Worm (Caenorhabditis elegans) whole organism, L1 larva: Measurements from ENCODE around the gene K10D11.4.
A peak's percentile ranks its signal among the peaks of the same experiment; 100 is the strongest.

Source experiments
- C04F5.9 ChIP-seq: sonication (generic microtip); optimal IDR thresholded peaks from 2 replicates; lab custom pipeline; 2016; ENCODE audit warnings: missing genetic modification characterization, missing compliant biosample characterization
- F16B12.6 ChIP-seq: fragments of 150-350 bp; optimal IDR thresholded peaks from 2 replicates; lab custom pipeline; 2014; ENCODE audit warnings: missing biosample characterization, missing genetic modification characterization
- aha-1 ChIP-seq: fragments of 150-350 bp; optimal IDR thresholded peaks from 2 replicates; lab custom pipeline; 2014; ENCODE audit warnings: missing biosample characterization, missing genetic modification characterization
- aly-2 ChIP-seq: fragments of 150-350 bp; optimal IDR thresholded peaks from 2 replicates; lab custom pipeline; 2014; ENCODE audit warnings: missing biosample characterization, missing genetic modification characterization
- blmp-1 ChIP-seq: fragments of 150-350 bp; optimal IDR thresholded peaks from 2 replicates; lab custom pipeline; 2014; ENCODE audit warnings: missing biosample characterization, missing genetic modification characterization
- ceh-63 ChIP-seq: fragments of 200-800 bp; sonication (Bioruptor generic); optimal IDR thresholded peaks from 2 replicates; lab custom pipeline; 2018; ENCODE audit warnings: mild to moderate bottlenecking, missing genetic modification characterization, missing compliant biosample characterization
- ceh-8 ChIP-seq: fragments of 200-800 bp; sonication (Bioruptor generic); optimal IDR thresholded peaks from 2 replicates; lab custom pipeline; 2018; ENCODE audit warnings: mild to moderate bottlenecking, missing genetic modification characterization, moderate library complexity, missing compliant biosample characterization
- ceh-90 ChIP-seq: sonication (generic microtip); optimal IDR thresholded peaks from 2 replicates; lab custom pipeline; 2016; ENCODE audit warnings: missing genetic modification characterization, missing compliant biosample characterization
- dpl-1 ChIP-seq, 3 experiments: fragments of 150-350 bp in 2 of 3; sonication (generic microtip) in 1 of 3; optimal IDR thresholded peaks; 2 replicates each; lab custom pipeline; 2014 to 2017; ENCODE audit warnings: missing biosample characterization in 3 of 3, missing genetic modification characterization in 3 of 3, missing genetic modification reagents in 3 of 3
- efl-1 ChIP-seq, 4 experiments: fragments of 150-350 bp; optimal IDR thresholded peaks in 3 of 4; peaks in 1 of 4; 1 replicate in 1 of 4; 2 replicates in 3 of 4; lab custom pipeline; 2014; ENCODE audit warnings: missing biosample characterization in 2 of 4, missing genetic modification characterization in 2 of 4, missing genetic modification reagents in 2 of 4
- egl-27 ChIP-seq, 2 experiments: fragments of 150-350 bp in 1 of 2; sonication (generic microtip); optimal IDR thresholded peaks; 3 replicates each; lab custom pipeline; 2017 to 2018; ENCODE audit warnings: missing biosample characterization in 2 of 2, missing genetic modification characterization in 2 of 2, missing genetic modification reagents in 2 of 2
- elt-2 ChIP-seq: sonication (generic microtip); optimal IDR thresholded peaks from 2 replicates; lab custom pipeline; 2016; ENCODE audit warnings: missing genetic modification characterization, mild to moderate bottlenecking, inconsistent platforms, missing compliant biosample characterization, missing genetic modification reagents
- fkh-10 ChIP-seq: sonication (generic microtip); optimal IDR thresholded peaks from 2 replicates; lab custom pipeline; 2017; ENCODE audit warnings: missing biosample characterization, missing genetic modification reagents, missing genetic modification characterization
- fkh-4 ChIP-seq: sonication (generic microtip); optimal IDR thresholded peaks from 2 replicates; lab custom pipeline; 2016; ENCODE audit warnings: missing compliant biosample characterization, missing genetic modification characterization, borderline replicate concordance
- fos-1 ChIP-seq: fragments of 150-350 bp; optimal IDR thresholded peaks from 2 replicates; lab custom pipeline; 2014; ENCODE audit warnings: missing biosample characterization, missing genetic modification characterization
- grh-1 ChIP-seq: fragments of 200-800 bp; sonication (Bioruptor generic); IDR thresholded peaks from 2 replicates; pipeline ENCODE4 v1.3.6; 2022; ENCODE audit warnings: missing genetic modification reagents, missing genetic modification characterization, missing compliant biosample characterization
- hpl-2 ChIP-seq: fragments of 150-350 bp; optimal IDR thresholded peaks from 2 replicates; lab custom pipeline; 2014; ENCODE audit warnings: missing biosample characterization, missing genetic modification reagents, missing genetic modification characterization
- irx-1 ChIP-seq: sonication (generic microtip); optimal IDR thresholded peaks from 2 replicates; lab custom pipeline; 2016; ENCODE audit warnings: missing genetic modification characterization, missing compliant biosample characterization
- lin-13 ChIP-seq: fragments of 150-350 bp; optimal IDR thresholded peaks from 2 replicates; lab custom pipeline; 2014; ENCODE audit warnings: missing biosample characterization, missing genetic modification reagents, missing genetic modification characterization
- lin-14 ChIP-seq: fragments of 200-800 bp; sonication (Bioruptor generic); optimal IDR thresholded peaks from 2 replicates; lab custom pipeline; 2018; ENCODE audit warnings: mild to moderate bottlenecking, missing genetic modification characterization, moderate library complexity, missing compliant biosample characterization
- lin-15B ChIP-seq: fragments of 150-350 bp; sonication (generic microtip); optimal IDR thresholded peaks from 3 replicates; lab custom pipeline; 2014; ENCODE audit warnings: missing biosample characterization, missing genetic modification characterization
- lin-35 ChIP-seq, 2 experiments: fragments of 150-350 bp; optimal IDR thresholded peaks; 2 replicates each; lab custom pipeline; 2014; ENCODE audit warnings: missing biosample characterization in 2 of 2, missing genetic modification characterization in 2 of 2, missing genetic modification reagents in 2 of 2
- lin-39 ChIP-seq: fragments of 150-350 bp; optimal IDR thresholded peaks from 2 replicates; lab custom pipeline; 2014; ENCODE audit warnings: missing biosample characterization, missing genetic modification reagents, missing genetic modification characterization
- mep-1 ChIP-seq: fragments of 150-350 bp; optimal IDR thresholded peaks from 2 replicates; lab custom pipeline; 2014; ENCODE audit warnings: missing biosample characterization, missing genetic modification characterization
- nhr-11 ChIP-seq: fragments of 150-350 bp; optimal IDR thresholded peaks from 2 replicates; lab custom pipeline; 2014; ENCODE audit warnings: missing biosample characterization, missing genetic modification characterization
- nhr-12 ChIP-seq: sonication (generic microtip); optimal IDR thresholded peaks from 2 replicates; lab custom pipeline; 2017; ENCODE audit warnings: missing biosample characterization, missing genetic modification characterization
- nhr-28 ChIP-seq: fragments of 150-350 bp; optimal IDR thresholded peaks from 2 replicates; lab custom pipeline; 2014; ENCODE audit warnings: missing biosample characterization, missing genetic modification characterization
- nhr-77 ChIP-seq: fragments of 150-350 bp; optimal IDR thresholded peaks from 2 replicates; lab custom pipeline; 2014; ENCODE audit warnings: missing biosample characterization, missing genetic modification characterization
- nhr-90 ChIP-seq: sonication (generic microtip); optimal IDR thresholded peaks from 2 replicates; lab custom pipeline; 2016; ENCODE audit warnings: mild to moderate bottlenecking, missing genetic modification characterization, missing compliant biosample characterization; ENCODE audit not compliant: poor library complexity
- pag-3 ChIP-seq: sonication (generic microtip); optimal IDR thresholded peaks from 2 replicates; lab custom pipeline; 2017; ENCODE audit warnings: missing genetic modification characterization, mild to moderate bottlenecking, missing compliant biosample characterization, antibody characterized with exemption, borderline replicate concordance; ENCODE audit not compliant: insufficient read depth
- pax-3 ChIP-seq: fragments of 200-800 bp; sonication (Bioruptor generic); optimal IDR thresholded peaks from 2 replicates; lab custom pipeline; 2018; ENCODE audit warnings: mild to moderate bottlenecking, missing genetic modification characterization, moderate library complexity, missing compliant biosample characterization
- pqm-1 ChIP-seq: sonication (generic microtip); optimal IDR thresholded peaks from 3 replicates; lab custom pipeline; 2017; ENCODE audit warnings: missing biosample characterization, missing genetic modification characterization
- rnt-1 ChIP-seq: sonication (generic microtip); optimal IDR thresholded peaks from 2 replicates; lab custom pipeline; 2016; ENCODE audit warnings: mild to moderate bottlenecking, missing genetic modification characterization, moderate library complexity, missing compliant biosample characterization
- snpc-4 ChIP-seq: fragments of 150-350 bp; optimal IDR thresholded peaks from 2 replicates; lab custom pipeline; 2014; ENCODE audit warnings: missing biosample characterization, missing genetic modification characterization
- snu-23 ChIP-seq: sonication (generic microtip); optimal IDR thresholded peaks from 2 replicates; lab custom pipeline; 2016; ENCODE audit warnings: missing genetic modification characterization, missing compliant biosample characterization
- sox-4 ChIP-seq: sonication (generic microtip); optimal IDR thresholded peaks from 2 replicates; lab custom pipeline; 2016; ENCODE audit warnings: missing genetic modification characterization, missing compliant biosample characterization
- tbx-2 ChIP-seq: sonication (generic microtip); optimal IDR thresholded peaks from 2 replicates; lab custom pipeline; 2016; ENCODE audit warnings: missing genetic modification characterization, missing compliant biosample characterization
- unc-130 ChIP-seq: fragments of 150-350 bp; optimal IDR thresholded peaks from 2 replicates; lab custom pipeline; 2017; ENCODE audit warnings: missing biosample characterization, missing genetic modification characterization, inconsistent platforms
- unc-30 ChIP-seq: sonication (generic microtip); optimal IDR thresholded peaks from 2 replicates; lab custom pipeline; 2017; ENCODE audit warnings: missing biosample characterization, missing genetic modification characterization
- unc-62 ChIP-seq: fragments of 150-350 bp; optimal IDR thresholded peaks from 2 replicates; lab custom pipeline; 2014; ENCODE audit warnings: missing biosample characterization, missing genetic modification reagents, missing genetic modification characterization
- unc-98 ChIP-seq: fragments of 200-800 bp; sonication (Bioruptor generic); IDR thresholded peaks from 2 replicates; pipeline ENCODE4 v1.3.6; 2022; ENCODE audit warnings: missing genetic modification characterization, missing compliant biosample characterization
- zip-4 ChIP-seq: fragments of 200-800 bp; sonication (Bioruptor generic); optimal IDR thresholded peaks from 2 replicates; lab custom pipeline; 2018; ENCODE audit warnings: mild to moderate bottlenecking, missing genetic modification characterization, moderate library complexity, missing compliant biosample characterization
- ztf-11 ChIP-seq, 2 experiments: sonication (generic microtip); optimal IDR thresholded peaks; 2 replicates each; lab custom pipeline; 2016 to 2017; ENCODE audit warnings: missing genetic modification characterization in 2 of 2, missing biosample characterization in 1 of 2, missing compliant biosample characterization in 1 of 2

K10D11.4 gene

DNA sequence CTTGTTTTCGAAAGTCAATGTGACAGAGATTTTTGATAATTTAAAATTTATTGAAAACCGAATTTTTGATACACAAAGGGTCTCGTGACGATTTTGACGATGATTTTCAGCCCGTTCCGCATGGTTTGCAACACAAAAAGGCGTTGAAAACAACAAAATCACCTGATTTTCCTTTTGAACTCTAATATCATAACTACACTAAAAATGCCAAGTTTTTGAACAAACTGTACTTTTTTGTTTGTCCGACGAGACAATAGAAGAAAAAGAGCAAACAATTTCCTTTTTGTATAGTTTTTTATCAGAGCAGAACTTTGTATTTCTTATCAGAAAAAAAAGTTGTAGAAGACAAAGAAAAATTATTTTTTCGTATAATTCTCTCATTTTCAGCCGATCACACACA lies 37.9 kb upstream of the K10D11.4 start:
- TF ChIP-seq lin-35 (GFP tag; optimal IDR thresholded peaks at IDR 0.05; lab: Kevin White, UChicago) = peak in 1 of 2 experiments; percentile 24
- TF ChIP-seq fkh-4 (tag; lab: Kevin White, UChicago) = no peak
- TF ChIP-seq unc-62 (GFP tag; lab: Kevin White, UChicago) = no peak
- TF ChIP-seq lin-15B (tag; lab: Kevin White, UChicago) = no peak
- TF ChIP-seq unc-30 = no peak
- TF ChIP-seq efl-1 (optimal IDR thresholded peaks at IDR 0.05; lab: Kevin White, UChicago) = no peak
- peak in 1 of 2 experiments; percentile 77 for TF ChIP-seq efl-1 (GFP tag; optimal IDR thresholded peaks at IDR 0.05 in 1 of 2; lab: Kevin White, UChicago)
- TF ChIP-seq zip-4 (GFP tag; lab: Kevin White, UChicago) = no peak
- no peak for TF ChIP-seq nhr-11 (tag; lab: Kevin White, UChicago)
- no peak for TF ChIP-seq C04F5.9
- no peak for TF ChIP-seq unc-130 (tag; lab: Kevin White, UChicago)
- peak; percentile 8 for TF ChIP-seq elt-2
- no peak for TF ChIP-seq ceh-90

DNA sequence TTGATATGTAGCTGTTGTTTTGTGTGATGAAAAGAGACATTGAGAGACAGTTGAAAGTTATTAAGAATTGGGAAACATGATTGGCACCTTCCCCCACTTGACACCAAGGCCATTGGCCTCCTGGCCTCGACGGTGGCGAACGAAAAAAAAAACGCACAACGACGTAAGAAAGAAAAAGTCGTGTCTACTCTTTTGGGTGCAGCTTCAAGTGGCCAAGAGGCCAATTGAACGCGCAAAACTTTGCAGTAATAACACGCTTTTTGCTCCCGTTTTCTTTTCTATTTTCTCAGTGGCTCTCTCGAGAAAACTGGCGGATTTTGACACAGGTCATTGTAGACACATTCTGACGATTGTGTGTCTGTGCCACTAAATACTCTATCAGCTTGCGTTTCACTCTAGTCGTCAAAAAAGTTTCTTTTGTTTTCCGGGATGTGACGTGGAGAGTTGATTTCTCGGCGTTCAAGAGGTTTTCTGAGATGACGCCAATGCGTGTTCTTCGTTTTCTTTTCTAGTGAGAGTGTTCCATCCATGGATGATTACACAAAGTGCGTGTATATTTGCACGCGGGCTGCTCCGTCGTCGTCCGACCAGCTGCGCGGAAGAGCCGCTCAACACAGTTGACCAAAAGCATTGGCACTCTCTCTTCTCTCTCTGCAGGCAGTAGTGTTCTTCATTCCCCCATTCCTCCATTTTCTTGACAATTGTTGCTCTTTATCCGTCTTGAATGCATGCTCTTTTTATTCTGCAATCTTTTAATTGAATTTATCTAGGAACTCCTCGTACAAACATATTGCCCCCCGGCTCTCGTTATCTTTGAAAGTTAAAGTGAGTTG lies 36.4 kb upstream of the K10D11.4 start:
- TF ChIP-seq snpc-4 (tag; lab: Kevin White, UChicago) = no peak
- TF ChIP-seq efl-1 (optimal IDR thresholded peaks at IDR 0.05; lab: Kevin White, UChicago) = no peak
- TF ChIP-seq efl-1 (GFP tag; optimal IDR thresholded peaks at IDR 0.05 in 1 of 2; lab: Kevin White, UChicago) = peak in 1 of 2 experiments; percentile 55

DNA sequence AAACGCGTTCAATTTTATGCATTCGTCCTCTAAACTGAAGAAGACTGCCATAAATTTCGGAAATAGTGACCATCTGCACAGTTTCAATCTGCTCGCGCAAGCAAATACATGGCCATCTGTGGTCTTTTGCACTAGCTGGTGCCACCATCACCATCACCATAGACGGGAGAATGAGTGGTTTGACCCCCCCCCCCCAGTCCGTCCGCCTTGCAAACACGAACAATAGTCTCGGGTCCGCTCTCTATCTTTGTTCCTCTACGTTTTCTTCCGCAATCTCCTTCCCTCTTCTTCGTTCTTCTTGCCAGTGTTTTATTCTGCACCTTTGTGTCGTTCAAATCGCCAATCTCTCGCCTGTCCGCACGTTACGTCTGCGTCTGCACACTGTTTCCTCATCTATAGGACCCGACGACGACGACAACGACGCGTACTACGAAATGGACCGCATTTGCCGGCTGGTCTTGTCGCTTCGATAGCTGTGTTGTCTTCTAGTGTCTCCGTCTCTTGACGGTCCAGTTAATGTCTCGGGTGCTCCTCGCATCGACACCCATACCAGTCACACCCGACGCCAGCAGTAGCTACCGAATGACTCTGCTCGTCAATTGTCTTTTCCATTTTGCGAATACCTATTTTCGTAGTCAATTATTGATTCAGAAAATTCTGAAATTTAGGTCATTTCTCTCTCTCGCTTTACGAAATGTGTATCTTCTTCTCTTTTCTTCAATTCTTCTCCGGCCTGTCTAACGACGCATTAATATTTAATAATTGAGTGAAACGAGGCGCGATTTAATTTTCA lies 35.6 kb upstream of the K10D11.4 start:
- no peak for TF ChIP-seq lin-13 (GFP tag; lab: Kevin White, UChicago)
- no peak for TF ChIP-seq unc-98 (GFP tag; lab: Robert Waterston, UW)
- no peak for TF ChIP-seq hpl-2 (GFP tag; lab: Kevin White, UChicago)
- TF ChIP-seq fkh-4 (tag; lab: Kevin White, UChicago) = no peak
- TF ChIP-seq snu-23 (GFP tag; lab: Kevin White, UChicago) = peak; percentile 21
- no peak for TF ChIP-seq ceh-8 (GFP tag; lab: Kevin White, UChicago)
- TF ChIP-seq elt-2 = no peak
- TF ChIP-seq ztf-11 (tag; optimal IDR thresholded peaks at IDR 0.05; lab: Kevin White, UChicago) = peak in 1 of 2 experiments; percentile 17
- TF ChIP-seq fos-1 (tag; lab: Kevin White, UChicago) = no peak
- no peak for TF ChIP-seq pag-3 (tag; lab: Kevin White, UChicago)
- TF ChIP-seq irx-1 (tag; lab: Kevin White, UChicago) = no peak
- peak; percentile 32 for TF ChIP-seq blmp-1 (tag; lab: Kevin White, UChicago)
- TF ChIP-seq F16B12.6 (tag; lab: Kevin White, UChicago) = no peak
- TF ChIP-seq nhr-90 (tag; lab: Kevin White, UChicago) = no peak
- no peak for TF ChIP-seq grh-1 (GFP tag; lab: Robert Waterston, UW)
- TF ChIP-seq efl-1 (optimal IDR thresholded peaks at IDR 0.05; lab: Kevin White, UChicago) = peak in 1 of 2 experiments; percentile 3
- peak in 1 of 2 experiments; percentile 77 for TF ChIP-seq efl-1 (GFP tag; optimal IDR thresholded peaks at IDR 0.05 in 1 of 2; lab: Kevin White, UChicago)
- no peak for TF ChIP-seq pax-3
- TF ChIP-seq egl-27 (tag; optimal IDR thresholded peaks at IDR 0.05; lab: Kevin White, UChicago) = no peak
- TF ChIP-seq lin-15B (tag; lab: Kevin White, UChicago) = no peak
- TF ChIP-seq nhr-11 (tag; lab: Kevin White, UChicago) = no peak
- TF ChIP-seq zip-4 (GFP tag; lab: Kevin White, UChicago) = no peak
- no peak for TF ChIP-seq aha-1 (tag; lab: Kevin White, UChicago)
- no peak for TF ChIP-seq ceh-90
- no peak for TF ChIP-seq tbx-2 (tag; lab: Kevin White, UChicago)
- TF ChIP-seq nhr-28 (tag; lab: Kevin White, UChicago) = no peak
- no peak for TF ChIP-seq nhr-12 (tag; lab: Kevin White, UChicago)
- no peak for TF ChIP-seq ceh-63 (GFP tag; lab: Kevin White, UChicago)
- peak; percentile 82 for TF ChIP-seq lin-14 (GFP tag; lab: Kevin White, UChicago)
- peak; percentile 21 for TF ChIP-seq rnt-1
- no peak for TF ChIP-seq lin-39 (tag; lab: Kevin White, UChicago)
- no peak for TF ChIP-seq pqm-1
- TF ChIP-seq fkh-10 = no peak
- TF ChIP-seq mep-1 (tag; lab: Kevin White, UChicago) = peak; percentile 32
- TF ChIP-seq aly-2 (tag; lab: Kevin White, UChicago) = no peak
- TF ChIP-seq sox-4 (tag; lab: Kevin White, UChicago) = no peak
- TF ChIP-seq dpl-1 (GFP tag; optimal IDR thresholded peaks at IDR 0.05; lab: Kevin White, UChicago) = no peak
- TF ChIP-seq nhr-77 (tag; lab: Kevin White, UChicago) = no peak
